Fruit fly (Drosophila melanogaster) Kc167 (cell line): ENCODE measurements around the gene RhoGEF3.

Source experiments
- Myc ChIP-seq: fragments of >200 bp; optimal IDR thresholded peaks from 2 replicates; lab custom pipeline; 2017; ENCODE audit warnings: missing external identifiers
- Sin3A ChIP-seq: fragments of >200 bp; optimal IDR thresholded peaks from 2 replicates; lab custom pipeline; 2018; ENCODE audit warnings: missing external identifiers
- h ChIP-seq: fragments of >200 bp; optimal IDR thresholded peaks from 3 replicates; lab custom pipeline; 2018; ENCODE audit warnings: missing external identifiers
- insv ChIP-seq: fragments of >200 bp; optimal IDR thresholded peaks from 3 replicates; lab custom pipeline; 2018; ENCODE audit warnings: missing external identifiers
- psq ChIP-seq: fragments of >200 bp; optimal IDR thresholded peaks from 2 replicates; lab custom pipeline; 2017; ENCODE audit warnings: missing external identifiers
- ttk ChIP-seq: sonication (Bioruptor generic); optimal IDR thresholded peaks from 2 replicates; lab custom pipeline; 2017; ENCODE audit warnings: missing external identifiers

- TF ChIP-seq h (lab: Kevin White, UChicago) (no peak), insv (lab: Kevin White, UChicago) (no peak), Myc (lab: Kevin White, UChicago) (no peak), psq (lab: Kevin White, UChicago) (no peak), ttk (no peak), Sin3A (lab: Kevin White, UChicago) (no peak)
Measured at dm6 chr3L:291583-292145, 14.4 kb downstream of the RhoGEF3 start.
